Fruit fly (Drosophila melanogaster) whole organism, prepupa: ENCODE measurements around the gene Sumo.

Experiments
- CG10631 ChIP-seq: fragments of 200-800 bp; sonication (Bioruptor generic); optimal IDR thresholded peaks from 2 replicates; lab custom pipeline; 2016; ENCODE audit warnings: missing biosample characterization, missing genetic modification characterization
- CG10669 ChIP-seq: fragments of 200-800 bp; sonication (Bioruptor generic); optimal IDR thresholded peaks from 3 replicates; lab custom pipeline; 2018; ENCODE audit warnings: missing biosample characterization, mild to moderate bottlenecking, missing genetic modification characterization, moderate library complexity
- CG11294 ChIP-seq: fragments of 200-800 bp; sonication (Bioruptor generic); IDR thresholded peaks from 2 replicates; pipeline ENCODE4 v1.3.6; 2022; ENCODE audit warnings: missing biosample characterization, missing genetic modification characterization
- CG11762 ChIP-seq: fragments of 200-800 bp; sonication (Bioruptor generic); optimal IDR thresholded peaks from 3 replicates; lab custom pipeline; 2016; ENCODE audit warnings: missing biosample characterization, missing genetic modification characterization; ENCODE audit not compliant: insufficient read depth
- CG11902 ChIP-seq: fragments of 200-800 bp; sonication (Bioruptor generic); optimal IDR thresholded peaks from 3 replicates; lab custom pipeline; 2016; ENCODE audit warnings: missing biosample characterization, missing genetic modification characterization
- CG1621 ChIP-seq: fragments of 200-800 bp; sonication (Bioruptor generic); optimal IDR thresholded peaks from 3 replicates; lab custom pipeline; 2018; ENCODE audit warnings: missing biosample characterization, mild to moderate bottlenecking, missing genetic modification characterization
- CG3032 ChIP-seq: fragments of 200-800 bp; optimal IDR thresholded peaks from 2 replicates; lab custom pipeline; 2019; ENCODE audit warnings: missing biosample characterization, mild to moderate bottlenecking, missing genetic modification characterization, moderate library complexity
- CG32006 ChIP-seq: fragments of 200-800 bp; sonication (Bioruptor generic); optimal IDR thresholded peaks from 3 replicates; lab custom pipeline; 2017; ENCODE audit warnings: missing biosample characterization, mild to moderate bottlenecking, missing genetic modification characterization
- CG34406 ChIP-seq: fragments of 200-800 bp; sonication (Bioruptor generic); optimal IDR thresholded peaks from 3 replicates; lab custom pipeline; 2016; ENCODE audit warnings: missing biosample characterization, missing genetic modification characterization
- CG3919 ChIP-seq: fragments of 200-800 bp; sonication (Bioruptor generic); optimal IDR thresholded peaks from 3 replicates; lab custom pipeline; 2016; ENCODE audit warnings: missing biosample characterization, missing genetic modification characterization
- CG4318 ChIP-seq: fragments of 200-800 bp; sonication (Bioruptor generic); optimal IDR thresholded peaks from 3 replicates; lab custom pipeline; 2017; ENCODE audit warnings: missing biosample characterization, mild to moderate bottlenecking, missing genetic modification characterization
- CG6163 ChIP-seq: fragments of 200-800 bp; sonication (Bioruptor generic); IDR thresholded peaks from 3 replicates; pipeline ENCODE4 v1.3.6; 2022; ENCODE audit warnings: missing biosample characterization, missing genetic modification characterization
- CG6792 ChIP-seq: fragments of 200-800 bp; sonication (Bioruptor generic); optimal IDR thresholded peaks from 3 replicates; lab custom pipeline; 2016; ENCODE audit warnings: missing biosample characterization, missing genetic modification characterization
- CG6854 ChIP-seq: fragments of 200-800 bp; sonication (Bioruptor generic); optimal IDR thresholded peaks from 2 replicates; lab custom pipeline; 2017; ENCODE audit warnings: missing biosample characterization, mild to moderate bottlenecking, missing genetic modification characterization
- CG8119 ChIP-seq: fragments of 200-800 bp; sonication (Bioruptor generic); IDR thresholded peaks from 3 replicates; pipeline ENCODE4 v1.3.6; 2022; ENCODE audit warnings: missing biosample characterization, missing genetic modification characterization
- CG8632 ChIP-seq: fragments of 200-800 bp; sonication (Bioruptor generic); optimal IDR thresholded peaks from 3 replicates; lab custom pipeline; 2016; ENCODE audit warnings: missing biosample characterization, missing genetic modification characterization
- CG9139 ChIP-seq: fragments of 200-800 bp; sonication (Bioruptor generic); optimal IDR thresholded peaks from 3 replicates; lab custom pipeline; 2017; ENCODE audit warnings: missing biosample characterization, mild to moderate bottlenecking, missing genetic modification characterization
- Eip75B ChIP-seq: fragments of 200-800 bp; sonication (Bioruptor generic); optimal IDR thresholded peaks from 3 replicates; lab custom pipeline; 2016; ENCODE audit warnings: missing biosample characterization, missing genetic modification characterization
- Eip78C ChIP-seq: fragments of 200-800 bp; sonication (Bioruptor generic); peaks from one replicate; lab custom pipeline; 2016; ENCODE audit warnings: missing biosample characterization, missing genetic modification characterization
- Eip93F ChIP-seq: fragments of 200-800 bp; sonication (Bioruptor generic); optimal IDR thresholded peaks from 2 replicates; lab custom pipeline; 2016; ENCODE audit warnings: missing biosample characterization, mild to moderate bottlenecking, missing genetic modification characterization
- Ets21C ChIP-seq: fragments of 200-800 bp; sonication (Bioruptor generic); optimal IDR thresholded peaks from 3 replicates; lab custom pipeline; 2016; ENCODE audit warnings: missing biosample characterization, missing genetic modification characterization
- Ets96B ChIP-seq: fragments of 200-800 bp; optimal IDR thresholded peaks from 2 replicates; lab custom pipeline; 2019; ENCODE audit warnings: missing biosample characterization, mild to moderate bottlenecking, missing genetic modification characterization, moderate library complexity
- Gug ChIP-seq: fragments of 200-800 bp; sonication (Bioruptor generic); IDR thresholded peaks from 2 replicates; pipeline ENCODE4 v1.3.6; 2022; ENCODE audit warnings: missing biosample characterization, missing genetic modification characterization
- Hr38 ChIP-seq: sonication (Bioruptor generic); optimal IDR thresholded peaks from 2 replicates; lab custom pipeline; 2016; ENCODE audit warnings: missing biosample characterization, missing genetic modification characterization
- Hr39 ChIP-seq: fragments of 200-800 bp; sonication (Bioruptor generic); optimal IDR thresholded peaks from 2 replicates; lab custom pipeline; 2016; ENCODE audit warnings: missing biosample characterization, missing genetic modification characterization
- Hr4 ChIP-seq: fragments of 200-800 bp; sonication (Bioruptor generic); optimal IDR thresholded peaks from 3 replicates; lab custom pipeline; 2016; ENCODE audit warnings: missing biosample characterization, missing genetic modification characterization
- Lpt ChIP-seq: fragments of 200-800 bp; sonication (Bioruptor generic); optimal IDR thresholded peaks from 3 replicates; lab custom pipeline; 2016; ENCODE audit warnings: missing biosample characterization, missing genetic modification characterization
- Met ChIP-seq: fragments of 200-800 bp; sonication (Bioruptor generic); optimal IDR thresholded peaks from 3 replicates; lab custom pipeline; 2016; ENCODE audit warnings: missing biosample characterization, missing genetic modification characterization
- OdsH ChIP-seq: fragments of 200-800 bp; sonication (Bioruptor generic); optimal IDR thresholded peaks from 3 replicates; lab custom pipeline; 2016; ENCODE audit warnings: missing biosample characterization, missing genetic modification characterization
- Smox ChIP-seq: fragments of 200-800 bp; sonication (Bioruptor generic); optimal IDR thresholded peaks from 3 replicates; lab custom pipeline; 2016; ENCODE audit warnings: missing biosample characterization, missing genetic modification characterization
- Sox102F ChIP-seq: fragments of 200-800 bp; sonication (Bioruptor generic); optimal IDR thresholded peaks from 2 replicates; lab custom pipeline; 2016; ENCODE audit warnings: missing biosample characterization, mild to moderate bottlenecking, missing genetic modification characterization
- Sox14 ChIP-seq: fragments of 200-800 bp; sonication (Bioruptor generic); optimal IDR thresholded peaks from 3 replicates; lab custom pipeline; 2016; ENCODE audit warnings: missing biosample characterization, missing genetic modification characterization
- Sox15 ChIP-seq: fragments of 200-800 bp; sonication (Bioruptor generic); optimal IDR thresholded peaks from 3 replicates; lab custom pipeline; 2016; ENCODE audit warnings: missing biosample characterization, missing genetic modification characterization
- acj6 ChIP-seq: fragments of 200-800 bp; sonication (Bioruptor generic); optimal IDR thresholded peaks from 3 replicates; lab custom pipeline; 2016; ENCODE audit warnings: missing biosample characterization, missing genetic modification characterization
- cyc ChIP-seq: fragments of 200-800 bp; sonication (Bioruptor generic); optimal IDR thresholded peaks from 3 replicates; lab custom pipeline; 2016; ENCODE audit warnings: missing biosample characterization, missing genetic modification characterization
- dac ChIP-seq: fragments of 200-800 bp; sonication (Bioruptor generic); optimal IDR thresholded peaks from 2 replicates; lab custom pipeline; 2017; ENCODE audit warnings: missing biosample characterization, mild to moderate bottlenecking, missing genetic modification characterization
- dsx ChIP-seq: fragments of 200-800 bp; optimal IDR thresholded peaks from 3 replicates; lab custom pipeline; 2019; ENCODE audit warnings: missing biosample characterization, mild to moderate bottlenecking, missing genetic modification characterization, moderate library complexity; ENCODE audit not compliant: poor library complexity, severe bottlenecking
- eg ChIP-seq: fragments of 200-800 bp; sonication (Bioruptor generic); IDR thresholded peaks from 3 replicates; pipeline ENCODE4 v1.3.6; 2022; ENCODE audit warnings: missing biosample characterization, missing genetic modification characterization
- fd59A ChIP-seq: fragments of 200-800 bp; sonication (Bioruptor generic); optimal IDR thresholded peaks from 2 replicates; lab custom pipeline; 2017; ENCODE audit warnings: missing biosample characterization, mild to moderate bottlenecking, missing genetic modification characterization, missing genetic modification reagents
- fd85E ChIP-seq: fragments of 200-800 bp; sonication (Bioruptor generic); optimal IDR thresholded peaks from 3 replicates; lab custom pipeline; 2016; ENCODE audit warnings: missing biosample characterization, missing genetic modification characterization
- fkh ChIP-seq: fragments of 200-800 bp; sonication (Bioruptor generic); optimal IDR thresholded peaks from 3 replicates; lab custom pipeline; 2017; ENCODE audit warnings: missing biosample characterization, mild to moderate bottlenecking, missing genetic modification characterization, moderate library complexity
- lz ChIP-seq: fragments of 200-800 bp; sonication (Bioruptor generic); optimal IDR thresholded peaks from 3 replicates; lab custom pipeline; 2016; ENCODE audit warnings: missing biosample characterization, missing genetic modification characterization
- net ChIP-seq: fragments of 200-800 bp; sonication (Bioruptor generic); optimal IDR thresholded peaks from 3 replicates; lab custom pipeline; 2016; ENCODE audit warnings: missing biosample characterization, missing genetic modification characterization
- pdm3 ChIP-seq: fragments of 200-800 bp; sonication (Bioruptor generic); optimal IDR thresholded peaks from 3 replicates; lab custom pipeline; 2016; ENCODE audit warnings: missing biosample characterization, missing genetic modification characterization
- salr ChIP-seq, 2 experiments: fragments of 200-800 bp; sonication (Bioruptor generic); optimal IDR thresholded peaks; 3 replicates each; lab custom pipeline; 2016 to 2018; ENCODE audit warnings: missing biosample characterization in 2 of 2, missing genetic modification characterization in 2 of 2, mild to moderate bottlenecking in 1 of 2
- ss ChIP-seq, 2 experiments: fragments of 200-800 bp; sonication (Bioruptor generic); optimal IDR thresholded peaks; 2 replicates in 1 of 2; 3 replicates in 1 of 2; lab custom pipeline; 2017 to 2018; ENCODE audit warnings: mild to moderate bottlenecking in 2 of 2, missing biosample characterization in 2 of 2, missing genetic modification characterization in 2 of 2, moderate library complexity in 1 of 2
- svp ChIP-seq: fragments of 200-800 bp; sonication (Bioruptor generic); peaks from one replicate; lab custom pipeline; 2016; ENCODE audit warnings: missing biosample characterization, missing genetic modification characterization
- vri ChIP-seq: fragments of 200-800 bp; sonication (Bioruptor generic); optimal IDR thresholded peaks from 3 replicates; lab custom pipeline; 2016; ENCODE audit warnings: missing biosample characterization, mild to moderate bottlenecking, missing genetic modification characterization

Sumo gene

DNA sequence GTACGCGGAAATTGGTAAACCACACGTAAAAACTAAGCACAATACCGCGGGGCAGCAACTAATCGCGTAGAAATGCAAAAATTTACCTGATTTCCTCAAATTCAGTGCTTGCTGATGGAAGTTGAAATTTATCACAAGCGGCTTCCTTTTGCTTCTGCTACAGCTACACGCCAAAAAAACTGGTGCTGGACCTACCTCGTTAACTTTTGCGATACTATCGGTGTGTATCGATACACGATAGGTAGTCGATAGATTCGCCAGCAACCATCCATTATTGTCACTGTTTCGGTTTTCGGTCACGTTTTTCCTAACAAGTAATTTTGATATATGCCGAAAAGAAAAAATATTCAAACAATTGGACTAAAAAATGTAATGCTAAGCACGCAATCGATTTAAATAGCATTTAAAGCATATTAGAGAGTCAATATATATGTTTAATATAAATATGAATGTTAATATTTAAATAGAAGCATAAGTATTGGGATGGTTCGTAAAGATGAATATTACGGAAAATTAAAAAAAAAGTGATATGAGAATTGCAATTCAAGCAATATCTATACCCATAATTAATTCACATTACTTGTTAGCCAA lies at the start of gene Sumo:
TSS of gene Sumo (minus strand) at position 223 of the 591 bp plus-strand sequence.
- TF ChIP-seq net (GFP tag; lab: Kevin White, UChicago), result no peak
- TF ChIP-seq CG32006 (GFP tag; lab: Kevin White, UChicago), result peak; percentile 11
- TF ChIP-seq CG6163, result 0 out of 3 replicates have a peak, but pooled peaks have one; percentile 6
- TF ChIP-seq fkh (GFP tag; lab: Kevin White, UChicago), result no peak
- TF ChIP-seq Hr38 (GFP tag; lab: Kevin White, UChicago), result no peak
- no peak for TF ChIP-seq CG3919 (GFP tag; lab: Kevin White, UChicago)
- TF ChIP-seq Hr39 (GFP tag; lab: Kevin White, UChicago), result no peak
- peak; percentile 60 for TF ChIP-seq CG6854
- TF ChIP-seq Lpt (GFP tag; lab: Kevin White, UChicago), result no peak
- no peak for TF ChIP-seq CG11902
- no peak for TF ChIP-seq CG8632 (GFP tag; lab: Kevin White, UChicago)
- no peak for TF ChIP-seq Ets21C (GFP tag; lab: Kevin White, UChicago)
- no peak for TF ChIP-seq Hr4
- no peak for TF ChIP-seq CG9139 (GFP tag; lab: Kevin White, UChicago)
- TF ChIP-seq svp (GFP tag; lab: Kevin White, UChicago), result no peak
- no peak for TF ChIP-seq fd85E
- no peak for TF ChIP-seq CG34406 (GFP tag; lab: Kevin White, UChicago)
- TF ChIP-seq CG3032 (tag; lab: Kevin White, UChicago), result peak; percentile 21
- no peak for TF ChIP-seq acj6
- TF ChIP-seq Eip75B (GFP tag; lab: Kevin White, UChicago), result no peak
- TF ChIP-seq CG4318 (GFP tag; lab: Kevin White, UChicago), result no peak
- no peak for TF ChIP-seq Sox102F
- peak; percentile 12 for TF ChIP-seq fd59A
- no peak for TF ChIP-seq cyc
- no peak for TF ChIP-seq CG1621
- peak in 1 of 2 experiments; percentile 41 for TF ChIP-seq salr (GFP tag; optimal IDR thresholded peaks at IDR 0.05; lab: Kevin White, UChicago)
- TF ChIP-seq CG6792 (GFP tag; lab: Kevin White, UChicago), result no peak
- TF ChIP-seq Eip93F, result peak; percentile 41
- TF ChIP-seq OdsH (GFP tag; lab: Kevin White, UChicago), result peak; percentile 18
- peak; percentile 5 for TF ChIP-seq Sox15 (GFP tag; lab: Kevin White, UChicago)
- TF ChIP-seq vri (GFP tag; lab: Kevin White, UChicago), result no peak
- TF ChIP-seq Met (GFP tag; lab: Kevin White, UChicago), result no peak
- TF ChIP-seq pdm3 (GFP tag; lab: Kevin White, UChicago), result no peak
- TF ChIP-seq CG10631 (GFP tag; lab: Kevin White, UChicago), result no peak
- TF ChIP-seq ss (GFP tag; optimal IDR thresholded peaks at IDR 0.05; lab: Kevin White, UChicago), result no peak
- 0 out of 3 replicates have a peak, but pooled peaks have one; percentile 2 for TF ChIP-seq CG8119 (GFP tag; lab: Robert Waterston, UW)
- TF ChIP-seq eg (GFP tag; lab: Robert Waterston, UW), result peak; percentile 2; the same call in 1 of the 3 replicates
- TF ChIP-seq Sox14 (GFP tag; lab: Kevin White, UChicago), result no peak
- TF ChIP-seq Gug (GFP tag; lab: Robert Waterston, UW), result no peak
- TF ChIP-seq Smox (GFP tag; lab: Kevin White, UChicago), result no peak
- peak; percentile 14 for TF ChIP-seq Eip78C (GFP tag; lab: Kevin White, UChicago)
- TF ChIP-seq CG11762 (GFP tag; lab: Kevin White, UChicago), result no peak
- no peak for TF ChIP-seq lz (GFP tag; lab: Kevin White, UChicago)
- no peak for TF ChIP-seq Ets96B (tag; lab: Kevin White, UChicago)
- TF ChIP-seq CG10669, result no peak
- no peak for TF ChIP-seq CG11294 (GFP tag; lab: Robert Waterston, UW)
- no peak for TF ChIP-seq dac (GFP tag; lab: Kevin White, UChicago)
- no peak for TF ChIP-seq dsx (GFP tag; lab: Kevin White, UChicago)
